Worm (Caenorhabditis elegans) whole organism, L4/young adult: ENCODE data around the gene K01A6.6.

Experiments used
- W03F9.2 ChIP-seq: fragments of 150-350 bp; optimal IDR thresholded peaks from 2 replicates; lab custom pipeline; 2014; ENCODE audit warnings: missing biosample characterization, missing genetic modification characterization
- dao-5 ChIP-seq: sonication (generic microtip); optimal IDR thresholded peaks from 2 replicates; lab custom pipeline; 2016; ENCODE audit warnings: missing genotype, missing genetic modification characterization, moderate library complexity, missing compliant biosample characterization
- him-1 ChIP-seq: sonication (generic microtip); optimal IDR thresholded peaks from 2 replicates; lab custom pipeline; 2016; ENCODE audit warnings: missing genotype, missing genetic modification reagents, missing genetic modification characterization, missing compliant biosample characterization

ce11 chrIV:11755907-11756306, 20.8 kb downstream of the K01A6.6 start, which contains the start of gene T12A7.9:
- TF ChIP-seq him-1 (tag; lab: Kevin White, UChicago) (peak; percentile 77), dao-5 (no peak), W03F9.2 (no peak)
